Fruit fly (Drosophila melanogaster) whole organism, wandering third instar larva: Measurements from ENCODE around the gene dia.

Source experiments
- Abd-B ChIP-seq: fragments of >200 bp; optimal IDR thresholded peaks from 2 replicates; lab custom pipeline; 2017; ENCODE audit warnings: missing biosample characterization, missing genetic modification characterization
- CrebA ChIP-seq: fragments of 200-800 bp; sonication (Bioruptor generic); optimal IDR thresholded peaks from 2 replicates; lab custom pipeline; 2016; ENCODE audit warnings: missing biosample characterization, mild to moderate bottlenecking, missing genetic modification characterization, borderline replicate concordance
- Dfd ChIP-seq: fragments of >200 bp; optimal IDR thresholded peaks from 2 replicates; lab custom pipeline; 2017; ENCODE audit warnings: missing biosample characterization, missing genetic modification characterization
- dmrt93B ChIP-seq: fragments of 200-800 bp; sonication (Bioruptor generic); optimal IDR thresholded peaks from 2 replicates; lab custom pipeline; 2018; ENCODE audit warnings: missing biosample characterization, mild to moderate bottlenecking, missing genetic modification characterization
- psq ChIP-seq: fragments of 200-800 bp; sonication (Bioruptor generic); optimal IDR thresholded peaks from 3 replicates; lab custom pipeline; 2017; ENCODE audit warnings: missing biosample characterization, mild to moderate bottlenecking, missing genetic modification characterization, moderate library complexity
- usp ChIP-seq: fragments of >200 bp; optimal IDR thresholded peaks from 2 replicates; lab custom pipeline; 2017; ENCODE audit warnings: missing biosample characterization, missing genetic modification characterization

DNA sequence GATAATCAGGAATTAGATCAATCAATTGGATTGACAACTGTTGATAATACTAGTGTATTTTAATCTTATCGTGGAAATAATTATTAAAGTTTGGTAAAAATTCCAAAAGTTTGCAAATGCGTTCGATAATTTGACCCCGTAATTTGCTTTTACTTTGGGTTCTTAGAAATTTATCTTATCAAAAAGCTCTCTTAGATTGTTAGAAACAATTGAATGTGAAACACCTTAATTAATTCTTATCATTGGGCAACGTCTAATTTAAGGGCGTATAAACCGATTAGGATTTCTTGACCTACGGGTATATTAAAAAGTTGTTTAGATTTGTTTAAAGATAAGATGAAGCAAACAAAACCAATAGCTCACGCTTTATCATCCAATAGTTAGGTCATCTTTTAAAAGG, 24.9 kb upstream of the dia start:
- TF ChIP-seq usp (GFP tag; lab: Kevin White, UChicago) (no peak), CrebA (GFP tag; lab: Kevin White, UChicago) (no peak), Abd-B (no peak), dmrt93B (GFP tag; lab: Kevin White, UChicago) (no peak), psq (GFP tag; lab: Kevin White, UChicago) (no peak), Dfd (GFP tag; lab: Kevin White, UChicago) (no peak)
